Worm (Caenorhabditis elegans) whole organism, L1 larva: ENCODE results near the gene T12B5.15.

Experiments
- C04F5.9 ChIP-seq: sonication (generic microtip); optimal IDR thresholded peaks from 2 replicates; lab custom pipeline; 2016; ENCODE audit warnings: missing genetic modification characterization, missing compliant biosample characterization
- alr-1 ChIP-seq: fragments of 200-800 bp; sonication (Bioruptor generic); optimal IDR thresholded peaks from 2 replicates; lab custom pipeline; 2018; ENCODE audit warnings: borderline replicate concordance, mild to moderate bottlenecking, missing genetic modification characterization, missing compliant biosample characterization
- aly-2 ChIP-seq: fragments of 150-350 bp; optimal IDR thresholded peaks from 2 replicates; lab custom pipeline; 2014; ENCODE audit warnings: missing biosample characterization, missing genetic modification characterization
- ama-1 ChIP-seq: fragments of 150-350 bp; optimal IDR thresholded peaks from 2 replicates; lab custom pipeline; 2014
- ceh-82 ChIP-seq, 3 experiments: fragments of 150-350 bp in 1 of 3; sonication (generic microtip) in 2 of 3; optimal IDR thresholded peaks; 2 replicates each; lab custom pipeline; 2014 to 2017; ENCODE audit warnings: missing biosample characterization in 3 of 3, missing genetic modification characterization in 3 of 3
- ces-1 ChIP-seq: fragments of 150-350 bp; optimal IDR thresholded peaks from 2 replicates; lab custom pipeline; 2014; ENCODE audit warnings: missing biosample characterization, missing genetic modification reagents, missing genetic modification characterization
- dsc-1 ChIP-seq: sonication (generic microtip); optimal IDR thresholded peaks from 2 replicates; lab custom pipeline; 2016; ENCODE audit warnings: mild to moderate bottlenecking, missing genetic modification characterization, missing compliant biosample characterization
- efl-1 ChIP-seq, 4 experiments: fragments of 150-350 bp; optimal IDR thresholded peaks in 3 of 4; peaks in 1 of 4; 1 replicate in 1 of 4; 2 replicates in 3 of 4; lab custom pipeline; 2014; ENCODE audit warnings: missing biosample characterization in 2 of 4, missing genetic modification characterization in 2 of 4, missing genetic modification reagents in 2 of 4
- efl-3 ChIP-seq: fragments of 200-800 bp; sonication (Bioruptor generic); optimal IDR thresholded peaks from 2 replicates; lab custom pipeline; 2018; ENCODE audit warnings: mild to moderate bottlenecking, missing genetic modification characterization, missing compliant biosample characterization
- egl-13 ChIP-seq: sonication (generic microtip); optimal IDR thresholded peaks from 2 replicates; lab custom pipeline; 2016; ENCODE audit warnings: missing genotype, missing genetic modification reagents, missing genetic modification characterization, missing compliant biosample characterization
- egl-27 ChIP-seq, 2 experiments: fragments of 150-350 bp in 1 of 2; sonication (generic microtip); optimal IDR thresholded peaks; 3 replicates each; lab custom pipeline; 2017 to 2018; ENCODE audit warnings: missing biosample characterization in 2 of 2, missing genetic modification characterization in 2 of 2, missing genetic modification reagents in 2 of 2
- elt-2 ChIP-seq: sonication (generic microtip); optimal IDR thresholded peaks from 2 replicates; lab custom pipeline; 2016; ENCODE audit warnings: missing genetic modification characterization, mild to moderate bottlenecking, inconsistent platforms, missing compliant biosample characterization, missing genetic modification reagents
- fkh-10 ChIP-seq: sonication (generic microtip); optimal IDR thresholded peaks from 2 replicates; lab custom pipeline; 2017; ENCODE audit warnings: missing biosample characterization, missing genetic modification reagents, missing genetic modification characterization
- fos-1 ChIP-seq: fragments of 150-350 bp; optimal IDR thresholded peaks from 2 replicates; lab custom pipeline; 2014; ENCODE audit warnings: missing biosample characterization, missing genetic modification characterization
- grh-1 ChIP-seq: fragments of 200-800 bp; sonication (Bioruptor generic); IDR thresholded peaks from 2 replicates; pipeline ENCODE4 v1.3.6; 2022; ENCODE audit warnings: missing genetic modification reagents, missing genetic modification characterization, missing compliant biosample characterization
- hpl-2 ChIP-seq: fragments of 150-350 bp; optimal IDR thresholded peaks from 2 replicates; lab custom pipeline; 2014; ENCODE audit warnings: missing biosample characterization, missing genetic modification reagents, missing genetic modification characterization
- lsy-2 ChIP-seq, 2 experiments: fragments of 150-350 bp; optimal IDR thresholded peaks; 2 replicates each; lab custom pipeline; 2014; ENCODE audit warnings: missing biosample characterization in 2 of 2, missing genetic modification characterization in 2 of 2
- nhr-11 ChIP-seq: fragments of 150-350 bp; optimal IDR thresholded peaks from 2 replicates; lab custom pipeline; 2014; ENCODE audit warnings: missing biosample characterization, missing genetic modification characterization
- nhr-12 ChIP-seq: sonication (generic microtip); optimal IDR thresholded peaks from 2 replicates; lab custom pipeline; 2017; ENCODE audit warnings: missing biosample characterization, missing genetic modification characterization
- nhr-19 ChIP-seq: fragments of 200-800 bp; sonication (Bioruptor generic); conservative IDR thresholded peaks from 2 replicates; pipeline ENCODE4 v1.3.6; 2022; ENCODE audit warnings: missing genetic modification characterization, missing compliant biosample characterization
- nhr-20 ChIP-seq: sonication (generic microtip); optimal IDR thresholded peaks from 2 replicates; lab custom pipeline; 2016; ENCODE audit warnings: mild to moderate bottlenecking, missing genetic modification characterization, missing compliant biosample characterization
- nhr-90 ChIP-seq: sonication (generic microtip); optimal IDR thresholded peaks from 2 replicates; lab custom pipeline; 2016; ENCODE audit warnings: mild to moderate bottlenecking, missing genetic modification characterization, missing compliant biosample characterization; ENCODE audit not compliant: poor library complexity
- pag-3 ChIP-seq: sonication (generic microtip); optimal IDR thresholded peaks from 2 replicates; lab custom pipeline; 2017; ENCODE audit warnings: missing genetic modification characterization, mild to moderate bottlenecking, missing compliant biosample characterization, antibody characterized with exemption, borderline replicate concordance; ENCODE audit not compliant: insufficient read depth
- pqm-1 ChIP-seq: sonication (generic microtip); optimal IDR thresholded peaks from 3 replicates; lab custom pipeline; 2017; ENCODE audit warnings: missing biosample characterization, missing genetic modification characterization
- skn-1 ChIP-seq: fragments of 150-350 bp; optimal IDR thresholded peaks from 2 replicates; lab custom pipeline; 2014; ENCODE audit warnings: missing biosample characterization, missing genetic modification characterization
- snpc-4 ChIP-seq: fragments of 150-350 bp; optimal IDR thresholded peaks from 2 replicates; lab custom pipeline; 2014; ENCODE audit warnings: missing biosample characterization, missing genetic modification characterization
- sox-4 ChIP-seq: sonication (generic microtip); optimal IDR thresholded peaks from 2 replicates; lab custom pipeline; 2016; ENCODE audit warnings: missing genetic modification characterization, missing compliant biosample characterization
- sptf-1 ChIP-seq: fragments of 150-350 bp; optimal IDR thresholded peaks from 2 replicates; lab custom pipeline; 2014; ENCODE audit warnings: missing biosample characterization, missing genetic modification characterization
- sup-37 ChIP-seq: fragments of 200-800 bp; sonication (Bioruptor generic); optimal IDR thresholded peaks from 2 replicates; lab custom pipeline; 2018; ENCODE audit warnings: mild to moderate bottlenecking, missing genetic modification characterization, missing compliant biosample characterization
- unc-30 ChIP-seq: sonication (generic microtip); optimal IDR thresholded peaks from 2 replicates; lab custom pipeline; 2017; ENCODE audit warnings: missing biosample characterization, missing genetic modification characterization
- unc-62 ChIP-seq: fragments of 150-350 bp; optimal IDR thresholded peaks from 2 replicates; lab custom pipeline; 2014; ENCODE audit warnings: missing biosample characterization, missing genetic modification reagents, missing genetic modification characterization
- unc-86 ChIP-seq: sonication (generic microtip); optimal IDR thresholded peaks from 2 replicates; lab custom pipeline; 2016; ENCODE audit warnings: missing genetic modification characterization, missing compliant biosample characterization
- ztf-11 ChIP-seq, 2 experiments: sonication (generic microtip); optimal IDR thresholded peaks; 2 replicates each; lab custom pipeline; 2016 to 2017; ENCODE audit warnings: missing genetic modification characterization in 2 of 2, missing biosample characterization in 1 of 2, missing compliant biosample characterization in 1 of 2
- ztf-4 ChIP-seq: fragments of 150-350 bp; optimal IDR thresholded peaks from 2 replicates; lab custom pipeline; 2014; ENCODE audit warnings: missing biosample characterization, missing genetic modification characterization

The T12B5.15 gene

ce11 chrIII:946250-946725, 8.2 kb downstream of the T12B5.15 start, which contains the start of gene fbxa-60:
Gene fbxa-60 (minus strand): TSS chrIII:946300.
- TF ChIP-seq aly-2 (tag; lab: Kevin White, UChicago) (no peak), elt-2 (tag; lab: Kevin White, UChicago) (peak; percentile 68), nhr-11 (no peak)

DNA sequence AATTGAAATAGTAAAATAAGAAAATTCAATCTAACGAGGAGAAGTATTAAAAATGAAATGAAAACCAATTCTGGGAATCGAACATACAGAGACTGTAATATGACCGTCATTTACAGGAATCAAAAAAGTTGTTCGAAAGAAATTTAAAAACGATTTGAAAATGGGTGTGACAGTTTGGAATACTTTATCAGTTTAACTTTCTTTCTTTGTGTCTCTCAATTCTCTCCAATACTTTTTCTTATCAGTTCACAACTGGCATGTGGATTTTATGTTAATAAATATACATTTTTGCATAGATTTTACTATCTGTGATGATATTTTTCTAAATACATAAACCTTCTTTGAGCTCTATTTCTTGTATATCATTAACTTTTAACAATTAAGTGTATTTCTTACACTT, 10.1 kb downstream of the T12B5.15 start:
- peak; percentile 39 for TF ChIP-seq elt-2 (tag; lab: Kevin White, UChicago)

DNA sequence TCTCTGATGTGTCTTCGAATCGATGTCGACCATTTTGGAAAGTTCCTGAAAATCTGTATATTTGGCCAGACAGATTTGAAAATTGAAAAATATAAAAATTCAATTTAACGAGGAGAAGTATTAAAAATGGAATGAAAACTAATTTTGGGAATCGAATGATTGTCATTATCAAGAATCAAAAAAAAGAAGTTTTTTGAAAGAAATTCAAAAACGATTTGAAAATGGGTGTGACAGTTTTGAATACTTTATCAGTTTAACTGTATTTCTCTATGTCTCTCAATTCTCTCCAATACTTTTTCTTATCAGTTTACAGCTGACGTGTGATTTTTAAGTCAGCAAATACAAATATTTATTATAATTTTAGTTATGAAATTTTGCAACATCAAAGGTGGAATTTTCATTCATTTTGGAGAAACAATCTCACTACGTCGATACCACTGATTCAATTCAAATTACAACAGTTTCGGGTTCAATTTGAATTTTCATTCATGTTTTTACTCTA, 11.0 kb downstream of the T12B5.15 start, which contains the start of gene fbxa-59:
Gene fbxa-59 (minus strand): TSS at position 51 of the 502 bp plus-strand sequence.
- TF ChIP-seq unc-86: no peak
- TF ChIP-seq sup-37 (GFP tag; lab: Kevin White, UChicago): no peak
- TF ChIP-seq ztf-11 (tag; optimal IDR thresholded peaks at IDR 0.05; lab: Kevin White, UChicago): no peak
- peak; percentile 61 for TF ChIP-seq elt-2 (tag; lab: Kevin White, UChicago)
- TF ChIP-seq grh-1 (GFP tag; lab: Robert Waterston, UW): no peak
- TF ChIP-seq efl-1 (optimal IDR thresholded peaks at IDR 0.05; lab: Kevin White, UChicago): no peak
- TF ChIP-seq efl-1 (GFP tag; optimal IDR thresholded peaks at IDR 0.05 in 1 of 2; lab: Kevin White, UChicago): peak in 1 of 2 experiments; percentile 39
- no peak for TF ChIP-seq alr-1 (tag; lab: Kevin White, UChicago)
- no peak for TF ChIP-seq hpl-2
- TF ChIP-seq, all 84 proteins: peak for 2

DNA sequence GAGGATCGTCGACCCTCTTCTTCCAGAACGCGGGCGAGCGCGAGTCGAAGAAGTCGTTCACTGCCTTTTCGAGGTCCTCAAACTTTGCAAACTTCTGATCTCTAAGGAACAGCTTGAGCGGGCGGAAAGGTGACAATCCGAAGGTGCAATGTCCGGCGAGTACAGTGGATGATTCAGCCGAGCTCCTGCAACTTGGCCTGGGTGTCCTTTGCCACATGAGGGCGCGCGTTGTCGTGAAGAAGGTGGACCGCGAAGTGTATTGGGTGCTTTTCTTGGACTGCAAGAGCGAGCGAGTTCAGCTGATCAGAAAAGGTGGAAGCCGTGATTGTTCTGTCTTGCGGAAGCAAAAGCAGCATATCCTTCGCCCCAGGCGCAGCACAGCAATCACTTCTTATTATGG, 12.5 kb downstream of the T12B5.15 start:
- no peak for TF ChIP-seq dsc-1 (tag; lab: Kevin White, UChicago)
- TF ChIP-seq ztf-4 (tag; lab: Kevin White, UChicago): no peak
- no peak for TF ChIP-seq C04F5.9 (tag; lab: Kevin White, UChicago)
- TF ChIP-seq efl-3 (GFP tag; lab: Kevin White, UChicago): no peak
- TF ChIP-seq pqm-1 (tag; lab: Kevin White, UChicago): no peak
- no peak for TF ChIP-seq lsy-2 (tag; optimal IDR thresholded peaks at IDR 0.05; lab: Kevin White, UChicago)
- TF ChIP-seq egl-13 (tag; lab: Kevin White, UChicago): no peak
- TF ChIP-seq elt-2 (tag; lab: Kevin White, UChicago): no peak

DNA sequence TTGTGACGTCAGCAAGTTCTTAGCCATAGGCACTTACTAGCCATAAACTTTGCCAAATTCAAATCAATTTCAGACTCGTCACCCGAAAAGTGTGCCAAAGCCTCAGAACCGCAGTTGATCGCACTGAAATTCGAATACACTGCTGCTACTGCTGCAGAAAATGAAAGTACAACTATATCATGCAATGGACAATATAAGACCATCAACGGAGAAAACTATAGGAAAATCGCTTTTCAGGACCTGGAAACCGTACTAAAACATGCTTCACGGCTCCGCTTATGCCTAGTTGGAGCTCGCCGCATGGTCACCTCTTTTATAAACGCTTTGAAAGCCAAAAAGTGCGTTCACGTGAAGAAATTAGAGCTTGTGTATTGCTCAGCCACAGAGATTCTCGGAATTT, 15.9 kb downstream of the T12B5.15 start, which contains the start of gene fbxa-22:
Gene fbxa-22 (plus strand): TSS at position 301 of the 400 bp plus-strand sequence.
- TF ChIP-seq ama-1 (lab: Kevin White, UChicago) (no peak), sptf-1 (no peak), unc-30 (no peak), skn-1 (tag; lab: Kevin White, UChicago) (no peak), aly-2 (tag; lab: Kevin White, UChicago) (no peak), egl-27 (tag; optimal IDR thresholded peaks at IDR 0.05; lab: Kevin White, UChicago) (no peak), snpc-4 (tag; lab: Kevin White, UChicago) (no peak), nhr-90 (tag; lab: Kevin White, UChicago) (no peak), unc-62 (GFP tag; lab: Kevin White, UChicago) (no peak), nhr-19 (GFP tag; lab: Robert Waterston, UW) (no peak), ces-1 (GFP tag; lab: Kevin White, UChicago) (no peak), nhr-20 (no peak), fkh-10 (GFP tag; lab: Kevin White, UChicago) (no peak), sup-37 (GFP tag; lab: Kevin White, UChicago) (no peak), nhr-12 (tag; lab: Kevin White, UChicago) (no peak), ztf-11 (tag; optimal IDR thresholded peaks at IDR 0.05; lab: Kevin White, UChicago) (no peak), lsy-2 (tag; optimal IDR thresholded peaks at IDR 0.05; lab: Kevin White, UChicago) (no peak)

ce11 chrIII:937961-938360, 16.5 kb downstream of the T12B5.15 start, which contains the start of gene fbxa-56:
Gene fbxa-56 (minus strand): TSS chrIII:938061.
- TF ChIP-seq fos-1 (tag; lab: Kevin White, UChicago) (no peak), pag-3 (no peak), efl-1 (optimal IDR thresholded peaks at IDR 0.05; lab: Kevin White, UChicago) (no peak), efl-1 (GFP tag; optimal IDR thresholded peaks at IDR 0.05 in 1 of 2; lab: Kevin White, UChicago) (peak in 1 of 2 experiments; percentile 32), sox-4 (tag; lab: Kevin White, UChicago) (no peak), sup-37 (GFP tag; lab: Kevin White, UChicago) (no peak), ceh-82 (tag; optimal IDR thresholded peaks at IDR 0.05; lab: Kevin White, UChicago) (no peak), ztf-11 (tag; optimal IDR thresholded peaks at IDR 0.05; lab: Kevin White, UChicago) (no peak), unc-62 (GFP tag; lab: Kevin White, UChicago) (no peak)
